Fruit fly (Drosophila melanogaster) whole organism, embryonic: ENCODE data around the gene CG33927.
A peak's percentile ranks its signal among the peaks of the same experiment; 100 is the strongest.

Experiments used
- CG1024 ChIP-seq: fragments of 200-800 bp; sonication (Bioruptor generic); IDR thresholded peaks from 2 replicates; pipeline ENCODE4 v1.3.6; 2022; ENCODE audit warnings: missing biosample characterization, missing genetic modification characterization
- CG10431 ChIP-seq: fragments of 200-800 bp; sonication (Bioruptor generic); optimal IDR thresholded peaks from 3 replicates; lab custom pipeline; 2018; ENCODE audit warnings: missing biosample characterization, mild to moderate bottlenecking, missing genetic modification characterization
- CG11398 ChIP-seq: fragments of 200-800 bp; sonication (Bioruptor generic); optimal IDR thresholded peaks from 2 replicates; lab custom pipeline; 2016; ENCODE audit warnings: missing biosample characterization, missing genetic modification characterization
- CG12071 ChIP-seq: fragments of 200-800 bp; sonication (Bioruptor generic); optimal IDR thresholded peaks from 3 replicates; lab custom pipeline; 2018; ENCODE audit warnings: missing biosample characterization, mild to moderate bottlenecking, missing genetic modification characterization
- CG12769 ChIP-seq: fragments of 200-800 bp; sonication (Bioruptor generic); optimal IDR thresholded peaks from 2 replicates; lab custom pipeline; 2019; ENCODE audit warnings: missing biosample characterization, mild to moderate bottlenecking, missing genetic modification characterization, moderate library complexity
- CG13287 ChIP-seq: fragments of 200-800 bp; sonication (Bioruptor generic); IDR thresholded peaks from 2 replicates; pipeline ENCODE4 v1.3.6; 2022; ENCODE audit warnings: missing biosample characterization, missing genetic modification characterization; ENCODE audit not compliant: partially characterized antibody
- CG13296 ChIP-seq: fragments of 200-800 bp; sonication (Bioruptor generic); optimal IDR thresholded peaks from 3 replicates; lab custom pipeline; 2018; ENCODE audit warnings: missing biosample characterization, mild to moderate bottlenecking, missing genetic modification characterization
- CG14014 ChIP-seq: fragments of 200-800 bp; sonication (Bioruptor generic); IDR thresholded peaks from 2 replicates; pipeline ENCODE4 v1.3.6; 2022; ENCODE audit warnings: missing biosample characterization, missing genetic modification characterization
- CG2712 ChIP-seq: fragments of 200-800 bp; optimal IDR thresholded peaks from 3 replicates; lab custom pipeline; 2019; ENCODE audit warnings: missing biosample characterization, mild to moderate bottlenecking, missing genetic modification characterization, moderate library complexity
- CG3163 ChIP-seq: fragments of 200-800 bp; sonication (Bioruptor generic); optimal IDR thresholded peaks from 3 replicates; lab custom pipeline; 2016; ENCODE audit warnings: missing biosample characterization, missing genetic modification characterization
- CG32772 ChIP-seq: fragments of 200-800 bp; sonication (Bioruptor generic); IDR thresholded peaks from 2 replicates; pipeline ENCODE4 v1.3.6; 2022; ENCODE audit warnings: missing biosample characterization, missing genetic modification characterization
- CG33557 ChIP-seq: fragments of 200-800 bp; sonication (Bioruptor generic); optimal IDR thresholded peaks from 2 replicates; lab custom pipeline; 2019; ENCODE audit warnings: missing biosample characterization, mild to moderate bottlenecking, missing genetic modification characterization, moderate library complexity
- CG3838 ChIP-seq: fragments of 200-800 bp; sonication (Bioruptor generic); optimal IDR thresholded peaks from 3 replicates; lab custom pipeline; 2016; ENCODE audit warnings: missing biosample characterization, missing genetic modification characterization
- CG4424 ChIP-seq: fragments of 200-800 bp; sonication (Bioruptor generic); optimal IDR thresholded peaks from 3 replicates; lab custom pipeline; 2016; ENCODE audit warnings: missing biosample characterization, missing genetic modification characterization
- CG5180 ChIP-seq: fragments of 200-800 bp; sonication (Bioruptor generic); optimal IDR thresholded peaks from 3 replicates; lab custom pipeline; 2017; ENCODE audit warnings: missing biosample characterization, missing genetic modification characterization, mild to moderate bottlenecking, moderate library complexity, missing genetic modification reagents
- CG5245 ChIP-seq: fragments of 200-800 bp; sonication (Bioruptor generic); optimal IDR thresholded peaks from 3 replicates; lab custom pipeline; 2016; ENCODE audit warnings: missing biosample characterization, missing genetic modification characterization
- CG6765 ChIP-seq: fragments of 200-800 bp; sonication (Bioruptor generic); optimal IDR thresholded peaks from 3 replicates; lab custom pipeline; 2017; ENCODE audit warnings: missing biosample characterization, mild to moderate bottlenecking, missing genetic modification characterization
- CG7271 ChIP-seq: fragments of 200-800 bp; sonication (Bioruptor generic); optimal IDR thresholded peaks from 2 replicates; lab custom pipeline; 2018; ENCODE audit warnings: missing biosample characterization, mild to moderate bottlenecking, missing genetic modification characterization, moderate library complexity
- CG7987 ChIP-seq: fragments of 200-800 bp; sonication (Bioruptor generic); optimal IDR thresholded peaks from 2 replicates; lab custom pipeline; 2018; ENCODE audit warnings: missing biosample characterization, mild to moderate bottlenecking, missing genetic modification characterization, moderate library complexity
- CG8944 ChIP-seq: fragments of 200-800 bp; sonication (Bioruptor generic); optimal IDR thresholded peaks from 3 replicates; lab custom pipeline; 2016; ENCODE audit warnings: missing biosample characterization, missing genetic modification characterization
- CG9215 ChIP-seq: fragments of 200-800 bp; sonication (Bioruptor generic); IDR thresholded peaks from 2 replicates; pipeline ENCODE4 v1.3.6; 2022; ENCODE audit warnings: missing biosample characterization, missing genetic modification characterization
- Elba2 ChIP-seq: fragments of 200-800 bp; sonication (Bioruptor generic); optimal IDR thresholded peaks from 3 replicates; lab custom pipeline; 2016; ENCODE audit warnings: missing biosample characterization, missing genetic modification characterization
- Fer2 ChIP-seq: fragments of 200-800 bp; sonication (Bioruptor generic); optimal IDR thresholded peaks from 2 replicates; lab custom pipeline; 2018; ENCODE audit warnings: missing biosample characterization, mild to moderate bottlenecking, missing genetic modification characterization, moderate library complexity
- Gsc ChIP-seq: fragments of 200-800 bp; sonication (Bioruptor generic); IDR thresholded peaks from 2 replicates; pipeline ENCODE4 v1.3.6; 2022; ENCODE audit warnings: missing biosample characterization, missing genetic modification characterization
- HmgZ ChIP-seq: fragments of 200-800 bp; sonication (Bioruptor generic); optimal IDR thresholded peaks from 2 replicates; lab custom pipeline; 2018; ENCODE audit warnings: missing biosample characterization, mild to moderate bottlenecking, missing genetic modification characterization
- Hr78 ChIP-seq, 2 experiments: fragments of 200-800 bp in 1 of 2; fragments of >200 bp in 1 of 2; sonication (Bioruptor generic) in 1 of 2; optimal IDR thresholded peaks; 2 replicates each; lab custom pipeline; 2017 to 2019; ENCODE audit warnings: missing biosample characterization in 2 of 2, missing genetic modification characterization in 2 of 2, mild to moderate bottlenecking in 1 of 2, moderate library complexity in 1 of 2
- Mrtf ChIP-seq: fragments of 200-800 bp; sonication (Bioruptor generic); IDR thresholded peaks from 3 replicates; pipeline ENCODE4 v1.3.6; 2022; ENCODE audit warnings: missing biosample characterization, missing genetic modification characterization
- Myb ChIP-seq: fragments of 200-800 bp; sonication (Bioruptor generic); optimal IDR thresholded peaks from 2 replicates; lab custom pipeline; 2016; ENCODE audit warnings: missing biosample characterization, missing genetic modification characterization
- Rfx ChIP-seq: fragments of 200-800 bp; sonication (Bioruptor generic); IDR thresholded peaks from 2 replicates; pipeline ENCODE4 v1.3.6; 2022; ENCODE audit warnings: missing biosample characterization, missing genetic modification characterization
- Taf1 ChIP-seq: fragments of 200-800 bp; sonication (Bioruptor generic); IDR thresholded peaks from 2 replicates; pipeline ENCODE4 v1.3.6; 2022; ENCODE audit warnings: missing biosample characterization, missing genetic modification characterization
- Tbp ChIP-seq: fragments of >200 bp; optimal IDR thresholded peaks from 2 replicates; lab custom pipeline; 2018; ENCODE audit warnings: missing biosample characterization, missing genetic modification characterization
- Usf ChIP-seq: fragments of 200-800 bp; sonication (Bioruptor generic); optimal IDR thresholded peaks from 2 replicates; lab custom pipeline; 2017; ENCODE audit warnings: missing genotype, missing biosample characterization, missing genetic modification characterization
- az2 ChIP-seq: fragments of 200-800 bp; sonication (Bioruptor generic); optimal IDR thresholded peaks from 3 replicates; lab custom pipeline; 2016; ENCODE audit warnings: missing biosample characterization, missing genetic modification characterization
- chinmo ChIP-seq: fragments of 200-800 bp; sonication (Bioruptor generic); IDR thresholded peaks from 4 replicates; pipeline ENCODE4 v1.3.6; 2022; ENCODE audit warnings: missing biosample characterization, missing genetic modification characterization; ENCODE audit not compliant: partially characterized antibody
- ci ChIP-seq: fragments of 200-800 bp; sonication (Bioruptor generic); IDR thresholded peaks from 3 replicates; pipeline ENCODE4 v1.3.6; 2022; ENCODE audit warnings: missing biosample characterization, missing genetic modification characterization
- cwo ChIP-seq: fragments of 200-800 bp; sonication (Bioruptor generic); optimal IDR thresholded peaks from 3 replicates; lab custom pipeline; 2017; ENCODE audit warnings: missing biosample characterization, missing genetic modification characterization, mild to moderate bottlenecking, moderate library complexity, missing genetic modification reagents
- exex ChIP-seq: fragments of 200-800 bp; sonication (Bioruptor generic); optimal IDR thresholded peaks from 4 replicates; lab custom pipeline; 2018; ENCODE audit warnings: missing biosample characterization, mild to moderate bottlenecking, missing genetic modification characterization, moderate library complexity
- fd102C ChIP-seq: fragments of 200-800 bp; sonication (Bioruptor generic); optimal IDR thresholded peaks from 2 replicates; lab custom pipeline; 2018; ENCODE audit warnings: missing biosample characterization, mild to moderate bottlenecking, missing genetic modification characterization, moderate library complexity
- ftz-f1 ChIP-seq: fragments of 200-800 bp; sonication (Bioruptor generic); optimal IDR thresholded peaks from 2 replicates; lab custom pipeline; 2016; ENCODE audit warnings: missing biosample characterization, missing genetic modification characterization
- her ChIP-seq: fragments of 200-800 bp; sonication (Bioruptor generic); optimal IDR thresholded peaks from 2 replicates; lab custom pipeline; 2016; ENCODE audit warnings: missing biosample characterization, missing genetic modification characterization
- ken ChIP-seq: fragments of 200-800 bp; sonication (Bioruptor generic); IDR thresholded peaks from 3 replicates; pipeline ENCODE4 v1.3.6; 2022; ENCODE audit warnings: missing biosample characterization, missing genetic modification characterization
- klu ChIP-seq: fragments of 200-800 bp; sonication (Bioruptor generic); IDR thresholded peaks from 2 replicates; pipeline ENCODE4 v1.3.6; 2022; ENCODE audit warnings: missing biosample characterization, missing genetic modification characterization
- mam ChIP-seq: fragments of 200-800 bp; sonication (Bioruptor generic); optimal IDR thresholded peaks from 3 replicates; lab custom pipeline; 2016; ENCODE audit warnings: missing biosample characterization, missing genetic modification characterization
- nerfin-2 ChIP-seq: fragments of 200-800 bp; sonication (Bioruptor generic); IDR thresholded peaks from 2 replicates; pipeline ENCODE4 v1.3.6; 2022; ENCODE audit warnings: missing biosample characterization, missing genetic modification characterization; ENCODE audit not compliant: partially characterized antibody
- schlank ChIP-seq: fragments of 200-800 bp; sonication (Bioruptor generic); optimal IDR thresholded peaks from 2 replicates; lab custom pipeline; 2018; ENCODE audit warnings: missing biosample characterization, mild to moderate bottlenecking, missing genetic modification characterization
- trh ChIP-seq: fragments of 200-800 bp; sonication (Bioruptor generic); optimal IDR thresholded peaks from 2 replicates; lab custom pipeline; 2016; ENCODE audit warnings: missing biosample characterization, missing genetic modification characterization
- zen ChIP-seq: fragments of 200-800 bp; sonication (Bioruptor generic); optimal IDR thresholded peaks from 3 replicates; lab custom pipeline; 2018; ENCODE audit warnings: missing biosample characterization, mild to moderate bottlenecking, missing genetic modification characterization, moderate library complexity

Gene CG33927

dm6 chr3R:4645457-4646082, 44.8 kb downstream of the CG33927 start, which contains the start of the genes Dlip2 and rpk (continued):
- TF ChIP-seq CG12071 (GFP tag; lab: Kevin White, UChicago) (no peak), Taf1 (GFP tag; lab: Robert Waterston, UW) (no peak)
- TF ChIP-seq, all 482 proteins: peak for 77

- TF ChIP-seq CG6765 (GFP tag; lab: Kevin White, UChicago) (peak; percentile 28), Gsc (GFP tag; lab: Robert Waterston, UW) (no peak), CG33557 (GFP tag; lab: Kevin White, UChicago) (peak; percentile 52), ken (peak; percentile 70; the same call in 1 of the 3 replicates), CG13287 (GFP tag; lab: Robert Waterston, UW) (no peak), CG9215 (peak; percentile 77), Hr78 (GFP tag; optimal IDR thresholded peaks at IDR 0.05; lab: Kevin White, UChicago) (no peak), CG3163 (GFP tag; lab: Kevin White, UChicago) (no peak), CG10431 (GFP tag; lab: Kevin White, UChicago) (peak; percentile 33), mam (peak; percentile 43), CG5180 (peak; percentile 14), CG14014 (GFP tag; lab: Robert Waterston, UW) (no peak; the same call in none of the 2 replicates), CG8944 (GFP tag; lab: Kevin White, UChicago) (peak; percentile 24), CG3838 (GFP tag; lab: Kevin White, UChicago) (no peak), ci (GFP tag; lab: Robert Waterston, UW) (peak; percentile 69), klu (GFP tag; lab: Robert Waterston, UW) (peak; percentile 61; the same call in 1 of the 2 replicates), Fer2 (tag; lab: Kevin White, UChicago) (peak; percentile 63), CG7271 (tag; lab: Kevin White, UChicago) (peak; percentile 17), CG13296 (GFP tag; lab: Kevin White, UChicago) (peak; percentile 40), az2 (GFP tag; lab: Kevin White, UChicago) (peak; percentile 68), nerfin-2 (no peak), Mrtf (peak; percentile 70; the same call in 2 of the 3 replicates), chinmo (GFP tag; lab: Robert Waterston, UW) (no peak), CG2712 (tag; lab: Kevin White, UChicago) (peak; percentile 88), exex (tag; lab: Kevin White, UChicago) (peak; percentile 27), Myb (GFP tag; lab: Kevin White, UChicago) (no peak), CG7987 (no peak), CG12769 (peak; percentile 22), CG11398 (no peak), CG32772 (GFP tag; lab: Robert Waterston, UW) (peak; percentile 70), CG4424 (GFP tag; lab: Kevin White, UChicago) (peak; percentile 75), CG5245 (GFP tag; lab: Kevin White, UChicago) (peak; percentile 9), fd102C (no peak), ftz-f1 (GFP tag; lab: Kevin White, UChicago) (no peak), HmgZ (peak; percentile 45), cwo (GFP tag; lab: Kevin White, UChicago) (no peak), Rfx (peak; percentile 79), trh (GFP tag; lab: Kevin White, UChicago) (peak; percentile 20), Elba2 (GFP tag; lab: Kevin White, UChicago) (peak; percentile 37), her (GFP tag; lab: Kevin White, UChicago) (no peak), schlank (tag; lab: Kevin White, UChicago) (peak; percentile 19), Tbp (no peak), zen (tag; lab: Kevin White, UChicago) (peak; percentile 81), CG1024 (GFP tag; lab: Robert Waterston, UW) (peak; percentile 59), Usf (GFP tag; lab: Kevin White, UChicago) (peak; percentile 47)
Observed at dm6 chr3R:4641616-4642102, 48.7 kb downstream of the CG33927 start, which contains the start of the genes CG9775, MED31 and slx1. Gene CG9775, minus strand, starts transcription at chr3R:4641838. Gene MED31, plus strand, starts transcription at chr3R:4641963. Gene slx1, plus strand, starts transcription at chr3R:4641963.
